Worm (Caenorhabditis elegans) whole organism, L4 larva: Measurements from ENCODE around the gene lron-3.

ENCODE experiments used
- ZK546.5 ChIP-seq, 2 experiments: sonication (generic microtip); optimal IDR thresholded peaks; 2 replicates each; lab custom pipeline; 2017; ENCODE audit warnings: missing biosample characterization in 2 of 2, missing genetic modification characterization in 2 of 2
- ama-1 ChIP-seq: fragments of 150-350 bp; optimal IDR thresholded peaks from 2 replicates; lab custom pipeline; 2014; ENCODE audit warnings: inconsistent platforms, mixed read lengths
- ceh-82 ChIP-seq: sonication (generic microtip); optimal IDR thresholded peaks from 2 replicates; lab custom pipeline; 2017; ENCODE audit warnings: missing biosample characterization, missing genetic modification characterization
- daf-16 ChIP-seq, 3 experiments: sonication (generic microtip); optimal IDR thresholded peaks; 2 replicates each; lab custom pipeline; 2016 to 2017; ENCODE audit warnings: missing genetic modification characterization in 3 of 3, missing genetic modification reagents in 3 of 3, mild to moderate bottlenecking in 2 of 3, missing compliant biosample characterization in 2 of 3, missing biosample characterization in 1 of 3, moderate library complexity in 1 of 3
- hlh-30 ChIP-seq: sonication (generic microtip); optimal IDR thresholded peaks from 2 replicates; lab custom pipeline; 2017; ENCODE audit warnings: antibody characterized with exemption, mild to moderate bottlenecking, missing genetic modification characterization, missing compliant biosample characterization; ENCODE audit not compliant: insufficient read depth
- jun-1 ChIP-seq: fragments of 150-350 bp; optimal IDR thresholded peaks from 2 replicates; lab custom pipeline; 2014; ENCODE audit warnings: missing biosample characterization, missing genetic modification reagents, missing genetic modification characterization
- lin-39 ChIP-seq: fragments of 150-350 bp; optimal IDR thresholded peaks from 2 replicates; lab custom pipeline; 2014; ENCODE audit warnings: missing biosample characterization, missing genetic modification reagents, missing genetic modification characterization
- pha-4 ChIP-seq, 2 experiments: fragments of 150-350 bp in 1 of 2; fragments of 200-800 bp in 1 of 2; sonication (Bioruptor generic) in 1 of 2; IDR thresholded peaks in 1 of 2; optimal IDR thresholded peaks in 1 of 2; 2 replicates each; pipeline versions ENCODE4 v1.3.6 to Lab custom; 2014 to 2022; ENCODE audit warnings: missing genetic modification characterization in 2 of 2, missing genetic modification reagents in 2 of 2, missing biosample characterization in 1 of 2, missing compliant biosample characterization in 1 of 2
- saeg-2 ChIP-seq: fragments of 200-800 bp; sonication (Bioruptor generic); IDR thresholded peaks from 2 replicates; pipeline ENCODE4 v1.3.6; 2022; ENCODE audit warnings: missing genetic modification reagents, missing genetic modification characterization, missing compliant biosample characterization
- sdz-12 ChIP-seq: fragments of 200-800 bp; sonication (Bioruptor generic); optimal IDR thresholded peaks from 2 replicates; lab custom pipeline; 2018; ENCODE audit warnings: mild to moderate bottlenecking, missing genetic modification characterization, missing compliant biosample characterization
- snpc-4 ChIP-seq: fragments of 150-350 bp; optimal IDR thresholded peaks from 2 replicates; lab custom pipeline; 2014; ENCODE audit warnings: missing biosample characterization, missing genetic modification characterization
- unc-62 ChIP-seq, 3 experiments: fragments of 150-350 bp in 1 of 3; sonication (generic microtip); optimal IDR thresholded peaks in 2 of 3; peaks in 1 of 3; 1 replicate in 1 of 3; 2 replicates in 2 of 3; lab custom pipeline; 2014 to 2017; ENCODE audit warnings: missing biosample characterization in 3 of 3, missing genetic modification characterization in 3 of 3, missing genetic modification reagents in 3 of 3, missing genotype in 1 of 3
- zip-2 ChIP-seq: fragments of 150-350 bp; optimal IDR thresholded peaks from 2 replicates; lab custom pipeline; 2014; ENCODE audit warnings: missing biosample characterization, missing genetic modification characterization
- ztf-11 ChIP-seq: fragments of 150-350 bp; optimal IDR thresholded peaks from 2 replicates; lab custom pipeline; 2014; ENCODE audit warnings: missing biosample characterization, missing genetic modification characterization

- TF ChIP-seq hlh-30 (tag; lab: Kevin White, UChicago): peak; percentile 41
- no peak for TF ChIP-seq lin-39 (tag; lab: Kevin White, UChicago)
- TF ChIP-seq unc-62 (GFP tag; optimal IDR thresholded peaks at IDR 0.05 in 1 of 2; lab: Kevin White, UChicago): no peak
- TF ChIP-seq unc-62 (tag; optimal IDR thresholded peaks at IDR 0.05; lab: Kevin White, UChicago): no peak
- no peak for TF ChIP-seq ztf-11 (tag; lab: Kevin White, UChicago)
- no peak for TF ChIP-seq zip-2 (tag; lab: Kevin White, UChicago)
- TF ChIP-seq jun-1 (tag; lab: Kevin White, UChicago): no peak
- no peak for TF ChIP-seq sdz-12 (GFP tag; lab: Kevin White, UChicago)
- no peak for TF ChIP-seq ceh-82 (tag; lab: Kevin White, UChicago)
- TF ChIP-seq pha-4 (GFP tag; IDR thresholded peaks at IDR 0.05; lab: Robert Waterston, UW): no peak
- TF ChIP-seq pha-4 (tag; optimal IDR thresholded peaks at IDR 0.05; lab: Kevin White, UChicago): no peak
- no peak for TF ChIP-seq saeg-2 (GFP tag; lab: Robert Waterston, UW)
- TF ChIP-seq snpc-4 (tag; lab: Kevin White, UChicago): no peak
- TF ChIP-seq ama-1 (lab: Kevin White, UChicago): no peak
- TF ChIP-seq daf-16 (GFP tag; optimal IDR thresholded peaks at IDR 0.05; lab: Kevin White, UChicago): no peak
- TF ChIP-seq daf-16 (tag; optimal IDR thresholded peaks at IDR 0.05; lab: Kevin White, UChicago): no peak
- TF ChIP-seq ZK546.5 (tag; optimal IDR thresholded peaks at IDR 0.05; lab: Kevin White, UChicago): no peak
Observed at ce11 chrX:15554910-15555309, 2.8 kb downstream of the lron-3 start.
